Worm (Caenorhabditis elegans) whole organism, late embryonic: ENCODE data around the gene gtf-2E2.
"Not testable (repeated sequence)": the region's sequence is repeated elsewhere in the genome, so short reads cannot be mapped to it uniquely, and the experiment has no call there.

ENCODE experiments used
- F13H6.1 ChIP-seq: sonication (generic microtip); optimal IDR thresholded peaks from 2 replicates; lab custom pipeline; 2016; ENCODE audit warnings: missing genetic modification characterization, missing compliant biosample characterization
- K02D7.2 ChIP-seq: sonication (generic microtip); optimal IDR thresholded peaks from 2 replicates; lab custom pipeline; 2017; ENCODE audit warnings: mild to moderate bottlenecking, missing genetic modification characterization, missing compliant biosample characterization
- K09A11.1 ChIP-seq: sonication (generic microtip); optimal IDR thresholded peaks from 2 replicates; lab custom pipeline; 2017; ENCODE audit warnings: antibody characterized with exemption, mild to moderate bottlenecking, missing genetic modification characterization, missing compliant biosample characterization; ENCODE audit not compliant: insufficient read depth
- T23F11.4 ChIP-seq: fragments of 200-800 bp; sonication (Bioruptor generic); optimal IDR thresholded peaks from 2 replicates; lab custom pipeline; 2018; ENCODE audit warnings: mild to moderate bottlenecking, missing genetic modification characterization, missing compliant biosample characterization
- Y22D7AL.16 ChIP-seq: sonication (generic microtip); optimal IDR thresholded peaks from 2 replicates; lab custom pipeline; 2016; ENCODE audit warnings: missing genetic modification characterization, missing compliant biosample characterization
- ahr-1 ChIP-seq: sonication (generic microtip); optimal IDR thresholded peaks from 2 replicates; lab custom pipeline; 2016; ENCODE audit warnings: missing genetic modification characterization, missing compliant biosample characterization
- ama-1 ChIP-seq: fragments of 150-350 bp; optimal IDR thresholded peaks from 2 replicates; lab custom pipeline; 2014
- ceh-2 ChIP-seq: sonication (generic microtip); optimal IDR thresholded peaks from 2 replicates; lab custom pipeline; 2016; ENCODE audit warnings: missing genotype, missing genetic modification characterization, missing compliant biosample characterization
- ceh-22 ChIP-seq: sonication (generic microtip); optimal IDR thresholded peaks from 2 replicates; lab custom pipeline; 2017; ENCODE audit warnings: missing biosample characterization, missing genetic modification characterization
- ceh-24 ChIP-seq: sonication (generic microtip); optimal IDR thresholded peaks from 2 replicates; lab custom pipeline; 2016; ENCODE audit warnings: mild to moderate bottlenecking, missing genetic modification characterization, missing compliant biosample characterization
- ceh-30 ChIP-seq: fragments of 150-350 bp; optimal IDR thresholded peaks from 2 replicates; lab custom pipeline; 2014; ENCODE audit warnings: missing biosample characterization, missing genetic modification characterization
- ceh-31 ChIP-seq: sonication (generic microtip); optimal IDR thresholded peaks from 2 replicates; lab custom pipeline; 2016; ENCODE audit warnings: missing genetic modification characterization, missing compliant biosample characterization
- ceh-34 ChIP-seq: sonication (generic microtip); optimal IDR thresholded peaks from 2 replicates; lab custom pipeline; 2016; ENCODE audit warnings: mild to moderate bottlenecking, missing genetic modification characterization, missing compliant biosample characterization
- ceh-48 ChIP-seq: sonication (generic microtip); optimal IDR thresholded peaks from 2 replicates; lab custom pipeline; 2016; ENCODE audit warnings: missing genetic modification characterization, inconsistent platforms, missing compliant biosample characterization
- ceh-6 ChIP-seq: fragments of 200-800 bp; sonication (Bioruptor generic); optimal IDR thresholded peaks from 2 replicates; lab custom pipeline; 2018; ENCODE audit warnings: mild to moderate bottlenecking, missing genetic modification characterization, missing compliant biosample characterization
- elt-2 ChIP-seq: sonication (generic microtip); optimal IDR thresholded peaks from 2 replicates; lab custom pipeline; 2016; ENCODE audit warnings: missing genetic modification reagents, missing genetic modification characterization, missing compliant biosample characterization
- eyg-1 ChIP-seq: sonication (generic microtip); optimal IDR thresholded peaks from 2 replicates; lab custom pipeline; 2016; ENCODE audit warnings: missing genotype, missing genetic modification characterization, missing compliant biosample characterization
- fkh-10 ChIP-seq: fragments of 150-350 bp; optimal IDR thresholded peaks from 2 replicates; lab custom pipeline; 2014; ENCODE audit warnings: missing biosample characterization, missing genetic modification reagents, missing genetic modification characterization
- fkh-6 ChIP-seq: sonication (generic microtip); optimal IDR thresholded peaks from 2 replicates; lab custom pipeline; 2016; ENCODE audit warnings: missing genetic modification characterization, missing compliant biosample characterization
- hlh-15 ChIP-seq: sonication (generic microtip); optimal IDR thresholded peaks from 2 replicates; lab custom pipeline; 2016; ENCODE audit warnings: missing genetic modification characterization, missing compliant biosample characterization
- hlh-8 ChIP-seq: sonication (generic microtip); optimal IDR thresholded peaks from 2 replicates; lab custom pipeline; 2016; ENCODE audit warnings: missing genotype, missing genetic modification characterization, missing compliant biosample characterization
- lim-6 ChIP-seq: sonication (generic microtip); optimal IDR thresholded peaks from 2 replicates; lab custom pipeline; 2016; ENCODE audit warnings: missing genetic modification characterization, missing compliant biosample characterization
- lin-11 ChIP-seq: fragments of 200-800 bp; sonication (Bioruptor generic); optimal IDR thresholded peaks from 2 replicates; lab custom pipeline; 2018; ENCODE audit warnings: mild to moderate bottlenecking, missing genetic modification characterization, missing compliant biosample characterization
- mec-3 ChIP-seq: sonication (generic microtip); optimal IDR thresholded peaks from 2 replicates; lab custom pipeline; 2016; ENCODE audit warnings: borderline replicate concordance, missing genetic modification characterization, missing compliant biosample characterization
- nfya-1 ChIP-seq: sonication (generic microtip); optimal IDR thresholded peaks from 2 replicates; lab custom pipeline; 2017; ENCODE audit warnings: missing genetic modification characterization, mild to moderate bottlenecking, missing compliant biosample characterization, antibody characterized with exemption, moderate library complexity
- nhr-232 ChIP-seq: sonication (generic microtip); optimal IDR thresholded peaks from 2 replicates; lab custom pipeline; 2016; ENCODE audit warnings: missing genetic modification characterization, missing compliant biosample characterization
- odd-2 ChIP-seq: sonication (generic microtip); optimal IDR thresholded peaks from 2 replicates; lab custom pipeline; 2017; ENCODE audit warnings: antibody characterized with exemption, mild to moderate bottlenecking, missing genetic modification characterization, missing compliant biosample characterization
- pag-3 ChIP-seq: sonication (generic microtip); optimal IDR thresholded peaks from 2 replicates; lab custom pipeline; 2016; ENCODE audit warnings: missing compliant biosample characterization, missing genetic modification characterization, borderline replicate concordance
- pat-9 ChIP-seq: fragments of 200-800 bp; sonication (Bioruptor generic); optimal IDR thresholded peaks from 2 replicates; lab custom pipeline; 2018; ENCODE audit warnings: mild to moderate bottlenecking, missing genetic modification characterization, moderate library complexity, missing compliant biosample characterization
- pha-2 ChIP-seq: sonication (generic microtip); optimal IDR thresholded peaks from 2 replicates; lab custom pipeline; 2017; ENCODE audit warnings: mild to moderate bottlenecking, missing genetic modification characterization, missing compliant biosample characterization
- pha-4 ChIP-seq: fragments of 150-350 bp; optimal IDR thresholded peaks from 2 replicates; lab custom pipeline; 2018; ENCODE audit warnings: missing biosample characterization, missing genetic modification reagents, missing genetic modification characterization
- pqm-1 ChIP-seq: sonication (generic microtip); optimal IDR thresholded peaks from 2 replicates; lab custom pipeline; 2016; ENCODE audit warnings: missing genetic modification characterization, missing compliant biosample characterization
- ref-2 ChIP-seq: sonication (generic microtip); optimal IDR thresholded peaks from 2 replicates; lab custom pipeline; 2016; ENCODE audit warnings: missing genetic modification characterization, missing compliant biosample characterization
- rnt-1 ChIP-seq: sonication (generic microtip); optimal IDR thresholded peaks from 2 replicates; lab custom pipeline; 2016; ENCODE audit warnings: missing genetic modification characterization, missing compliant biosample characterization
- sdc-2 ChIP-seq: sonication (generic microtip); optimal IDR thresholded peaks from 2 replicates; lab custom pipeline; 2016; ENCODE audit warnings: missing genotype, missing genetic modification characterization, missing compliant biosample characterization
- sox-2 ChIP-seq: fragments of 200-800 bp; sonication (Bioruptor generic); IDR thresholded peaks from 2 replicates; pipeline ENCODE4 v1.3.6; 2022; ENCODE audit warnings: missing genetic modification reagents, missing genetic modification characterization, missing compliant biosample characterization
- sox-4 ChIP-seq: sonication (generic microtip); optimal IDR thresholded peaks from 2 replicates; lab custom pipeline; 2017; ENCODE audit warnings: mild to moderate bottlenecking, missing genetic modification characterization, inconsistent platforms, missing compliant biosample characterization
- tbx-2 ChIP-seq: sonication (generic microtip); optimal IDR thresholded peaks from 2 replicates; lab custom pipeline; 2016; ENCODE audit warnings: missing genetic modification characterization, missing compliant biosample characterization
- tbx-7 ChIP-seq: sonication (generic microtip); optimal IDR thresholded peaks from 2 replicates; lab custom pipeline; 2016; ENCODE audit warnings: missing genotype, missing genetic modification characterization, missing compliant biosample characterization
- ttx-3 ChIP-seq: sonication (generic microtip); optimal IDR thresholded peaks from 2 replicates; lab custom pipeline; 2016; ENCODE audit warnings: missing genetic modification reagents, missing genetic modification characterization, missing compliant biosample characterization
- unc-3 ChIP-seq, 2 experiments: fragments of 200-800 bp in 1 of 2; sonication (Bioruptor generic) in 1 of 2; sonication (generic microtip) in 1 of 2; conservative IDR thresholded peaks in 1 of 2; optimal IDR thresholded peaks in 1 of 2; 2 replicates each; pipeline versions ENCODE4 v1.3.6 to Lab custom; 2016 to 2022; ENCODE audit warnings: missing compliant biosample characterization in 2 of 2, missing genetic modification characterization in 2 of 2, missing genetic modification reagents in 1 of 2
- unc-86 ChIP-seq: sonication (generic microtip); optimal IDR thresholded peaks from 2 replicates; lab custom pipeline; 2016; ENCODE audit warnings: missing genetic modification characterization, missing compliant biosample characterization
- zip-5 ChIP-seq: sonication (generic microtip); optimal IDR thresholded peaks from 2 replicates; lab custom pipeline; 2016; ENCODE audit warnings: missing genetic modification characterization, missing compliant biosample characterization
- ztf-16 ChIP-seq: sonication (generic microtip); optimal IDR thresholded peaks from 2 replicates; lab custom pipeline; 2017; ENCODE audit warnings: missing genetic modification characterization, missing compliant biosample characterization

gtf-2E2 gene

DNA sequence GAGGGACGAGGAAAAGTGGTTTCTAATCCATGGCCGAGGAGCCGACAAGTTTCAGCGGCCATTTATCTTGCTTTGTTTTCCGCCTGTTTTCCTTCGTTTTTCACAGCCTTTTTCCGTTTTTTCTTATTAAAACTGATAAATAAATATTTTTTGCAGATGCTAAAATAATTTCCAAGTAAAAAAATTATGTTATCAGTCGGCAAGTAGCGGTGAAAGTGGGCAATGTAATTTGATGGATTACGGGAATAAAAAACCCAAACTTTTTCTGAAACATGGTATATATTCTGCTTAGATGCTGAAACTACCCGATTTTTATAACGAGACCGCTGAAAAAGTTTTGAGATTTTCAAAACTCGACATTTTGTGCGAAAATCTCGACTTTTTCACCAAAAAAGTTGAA is 9.7 kb upstream of the gtf-2E2 start, which contains the start of gene dhgd-1:
Gene dhgd-1 (minus strand): TSS at position 101 of the 400 bp plus-strand sequence.
- not testable (repeated sequence) for TF ChIP-seq F13H6.1 (tag; lab: Kevin White, UChicago); pha-4 (tag; lab: Kevin White, UChicago); ceh-2

DNA sequence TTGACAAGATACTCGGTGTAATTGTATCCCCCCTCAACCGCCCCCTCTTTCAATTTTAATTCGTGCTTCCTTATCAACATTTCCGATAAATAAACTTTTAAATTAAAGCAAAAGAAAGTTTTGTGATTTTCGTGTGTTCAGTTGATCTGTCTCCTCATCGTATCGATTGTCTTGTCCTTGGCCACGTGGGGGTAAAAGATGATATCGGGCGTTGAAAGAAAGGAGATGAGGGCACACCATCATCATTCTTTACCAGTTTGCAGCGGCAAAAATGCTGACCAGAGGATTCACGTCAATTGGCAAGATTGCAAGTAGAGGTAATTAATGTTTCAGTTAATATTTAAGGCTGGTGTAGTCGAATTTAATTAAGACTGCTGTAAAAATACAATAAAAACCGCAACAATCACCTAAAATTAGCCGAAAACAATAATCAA is 5.0 kb upstream of the gtf-2E2 start, which contains the start of gene F54D5.7:
Gene F54D5.7 (plus strand): TSS at position 264 of the 434 bp plus-strand sequence.
- peak; percentile 17 for TF ChIP-seq ceh-30 (tag; lab: Kevin White, UChicago)
- peak; percentile 28 for TF ChIP-seq rnt-1 (tag; lab: Kevin White, UChicago)
- TF ChIP-seq elt-2 (tag; lab: Kevin White, UChicago) = peak; percentile 30
- TF ChIP-seq fkh-6 (tag; lab: Kevin White, UChicago) = no peak
- TF ChIP-seq ama-1 (lab: Kevin White, UChicago) = peak; percentile 79
- peak; percentile 29 for TF ChIP-seq ceh-6
- no peak for TF ChIP-seq ceh-22 (tag; lab: Kevin White, UChicago)

DNA sequence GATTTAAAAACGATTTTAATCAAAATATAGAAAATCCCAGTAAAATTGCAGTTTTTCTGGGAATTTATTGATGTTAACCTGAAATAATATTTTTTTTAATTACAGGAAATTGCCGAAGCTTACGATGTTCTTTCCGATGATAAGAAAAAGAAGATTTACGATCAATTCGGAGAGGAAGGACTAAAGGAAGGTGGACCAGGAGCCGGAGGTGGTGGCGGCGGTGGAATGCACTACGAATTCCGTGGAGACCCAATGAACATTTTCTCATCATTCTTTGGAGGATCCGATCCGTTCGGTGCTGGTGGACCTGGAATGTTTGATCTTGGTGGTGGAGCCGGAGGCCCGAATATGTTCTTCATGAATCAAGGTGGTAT is 3.6 kb upstream of the gtf-2E2 start:
- TF ChIP-seq ttx-3 (no peak), ztf-16 (tag; lab: Kevin White, UChicago) (no peak), pha-2 (no peak), K02D7.2 (tag; lab: Kevin White, UChicago) (no peak), ceh-24 (tag; lab: Kevin White, UChicago) (no peak)

- TF ChIP-seq fkh-6 (tag; lab: Kevin White, UChicago) (no peak), ceh-24 (tag; lab: Kevin White, UChicago) (no peak), T23F11.4 (GFP tag; lab: Kevin White, UChicago) (no peak), lin-11 (no peak), ttx-3 (no peak), zip-5 (tag; lab: Kevin White, UChicago) (no peak), tbx-7 (tag; lab: Kevin White, UChicago) (peak; percentile 15), nhr-232 (tag; lab: Kevin White, UChicago) (no peak), ceh-31 (tag; lab: Kevin White, UChicago) (peak; percentile 66), unc-3 (GFP tag; conservative IDR thresholded peaks at IDR 0.05; lab: Robert Waterston, UW) (no peak; the same call in 1 of the 2 replicates), unc-3 (tag; optimal IDR thresholded peaks at IDR 0.05; lab: Kevin White, UChicago) (no peak), sox-2 (GFP tag; lab: Robert Waterston, UW) (no peak), mec-3 (tag; lab: Kevin White, UChicago) (no peak), hlh-8 (tag; lab: Kevin White, UChicago) (peak; percentile 36), fkh-10 (GFP tag; lab: Kevin White, UChicago) (no peak), Y22D7AL.16 (tag; lab: Kevin White, UChicago) (no peak), ceh-34 (tag; lab: Kevin White, UChicago) (peak; percentile 86), ref-2 (peak; percentile 93), odd-2 (tag; lab: Kevin White, UChicago) (no peak), sdc-2 (tag; lab: Kevin White, UChicago) (peak; percentile 55), ceh-30 (tag; lab: Kevin White, UChicago) (peak; percentile 59), ceh-22 (tag; lab: Kevin White, UChicago) (peak; percentile 3), K09A11.1 (tag; lab: Kevin White, UChicago) (no peak), hlh-15 (tag; lab: Kevin White, UChicago) (no peak), pha-2 (no peak), lim-6 (tag; lab: Kevin White, UChicago) (no peak), ceh-6 (no peak), pag-3 (tag; lab: Kevin White, UChicago) (no peak), pha-4 (tag; lab: Kevin White, UChicago) (no peak), pqm-1 (tag; lab: Kevin White, UChicago) (peak; percentile 52), eyg-1 (tag; lab: Kevin White, UChicago) (no peak), ceh-48 (peak; percentile 31), pat-9 (tag; lab: Kevin White, UChicago) (no peak), ama-1 (lab: Kevin White, UChicago) (peak; percentile 27), ahr-1 (tag; lab: Kevin White, UChicago) (no peak), tbx-2 (peak; percentile 79), sox-4 (no peak), unc-86 (peak; percentile 14), nfya-1 (tag; lab: Kevin White, UChicago) (peak; percentile 90)
Observed at ce11 chrII:11545299-11545951, 3.1 kb upstream of the gtf-2E2 start, which contains the start of gene dnj-13. TSS of gene dnj-13 (plus strand) at chrII:11545701.
